Fruit fly (Drosophila melanogaster) whole organism, pupa: ENCODE results near the gene CG12995.
A peak's percentile ranks its signal among the peaks of the same experiment; 100 is the strongest.

Experiments used
- CG10348 ChIP-seq: fragments of 200-800 bp; sonication (Bioruptor generic); IDR thresholded peaks from 2 replicates; pipeline ENCODE4 v1.3.6; 2022; ENCODE audit warnings: missing biosample characterization, missing genetic modification characterization
- CG12605 ChIP-seq: fragments of 200-800 bp; sonication (Bioruptor generic); IDR thresholded peaks from 2 replicates; pipeline ENCODE4 v1.3.6; 2022; ENCODE audit warnings: missing biosample characterization, missing genetic modification characterization
- CG13204 ChIP-seq: fragments of 200-800 bp; sonication (Bioruptor generic); optimal IDR thresholded peaks from 2 replicates; lab custom pipeline; 2018; ENCODE audit warnings: missing biosample characterization, mild to moderate bottlenecking, missing genetic modification characterization, moderate library complexity
- CG14655 ChIP-seq: fragments of 200-800 bp; sonication (Bioruptor generic); optimal IDR thresholded peaks from 3 replicates; lab custom pipeline; 2017; ENCODE audit warnings: mild to moderate bottlenecking, missing biosample characterization, missing genetic modification reagents, missing genetic modification characterization
- CG15710 ChIP-seq: fragments of 200-800 bp; sonication (Bioruptor generic); optimal IDR thresholded peaks from 2 replicates; lab custom pipeline; 2018; ENCODE audit warnings: missing biosample characterization, mild to moderate bottlenecking, missing genetic modification characterization, moderate library complexity
- CG17806 ChIP-seq: fragments of 200-800 bp; sonication (Bioruptor generic); optimal IDR thresholded peaks from 2 replicates; lab custom pipeline; 2018; ENCODE audit warnings: missing biosample characterization, mild to moderate bottlenecking, missing genetic modification characterization, moderate library complexity
- CG32121 ChIP-seq: fragments of 200-800 bp; sonication (Bioruptor generic); IDR thresholded peaks from 2 replicates; pipeline ENCODE4 v1.3.6; 2022; ENCODE audit warnings: missing biosample characterization, missing genetic modification characterization
- CG34367 ChIP-seq: fragments of 200-800 bp; sonication (Bioruptor generic); optimal IDR thresholded peaks from 2 replicates; lab custom pipeline; 2018; ENCODE audit warnings: missing biosample characterization, mild to moderate bottlenecking, missing genetic modification characterization
- CG4496 ChIP-seq: fragments of 200-800 bp; sonication (Bioruptor generic); IDR thresholded peaks from 3 replicates; pipeline ENCODE4 v1.3.6; 2022; ENCODE audit warnings: missing biosample characterization, missing genetic modification characterization
- CG8159 ChIP-seq: fragments of 200-800 bp; sonication (Bioruptor generic); optimal IDR thresholded peaks from 3 replicates; lab custom pipeline; 2018; ENCODE audit warnings: missing biosample characterization, mild to moderate bottlenecking, missing genetic modification characterization, moderate library complexity
- CG8301 ChIP-seq: fragments of 200-800 bp; sonication (Bioruptor generic); optimal IDR thresholded peaks from 2 replicates; lab custom pipeline; 2018; ENCODE audit warnings: missing biosample characterization, mild to moderate bottlenecking, missing genetic modification characterization
- CG9948 ChIP-seq: fragments of 200-800 bp; sonication (Bioruptor generic); optimal IDR thresholded peaks from 2 replicates; lab custom pipeline; 2018; ENCODE audit warnings: missing biosample characterization, mild to moderate bottlenecking, missing genetic modification characterization, moderate library complexity
- D1 ChIP-seq: fragments of 200-800 bp; sonication (Bioruptor generic); optimal IDR thresholded peaks from 2 replicates; lab custom pipeline; 2018; ENCODE audit warnings: missing biosample characterization, mild to moderate bottlenecking, missing genetic modification characterization, moderate library complexity
- EcR ChIP-seq: fragments of 200-800 bp; sonication (Bioruptor generic); optimal IDR thresholded peaks from 3 replicates; lab custom pipeline; 2019; ENCODE audit warnings: missing biosample characterization, missing genetic modification characterization, mild to moderate bottlenecking, moderate library complexity, missing genetic modification reagents
- Ets98B ChIP-seq: fragments of 200-800 bp; sonication (Bioruptor generic); IDR thresholded peaks from 2 replicates; pipeline ENCODE4 v1.3.6; 2022; ENCODE audit warnings: missing biosample characterization, missing genetic modification characterization
- Pif1A ChIP-seq: fragments of 200-800 bp; sonication (Bioruptor generic); optimal IDR thresholded peaks from 3 replicates; lab custom pipeline; 2016; ENCODE audit warnings: missing biosample characterization, missing genetic modification characterization
- Pif1B ChIP-seq: fragments of 200-800 bp; sonication (Bioruptor generic); optimal IDR thresholded peaks from 3 replicates; lab custom pipeline; 2016; ENCODE audit warnings: missing biosample characterization, missing genetic modification characterization
- Snoo ChIP-seq: fragments of 200-800 bp; sonication (Bioruptor generic); optimal IDR thresholded peaks from 3 replicates; lab custom pipeline; 2017; ENCODE audit warnings: missing biosample characterization, mild to moderate bottlenecking, missing genetic modification characterization, inconsistent platforms
- fd96Ca ChIP-seq: fragments of 200-800 bp; sonication (Bioruptor generic); IDR thresholded peaks from 3 replicates; pipeline ENCODE4 v1.3.6; 2022; ENCODE audit warnings: missing biosample characterization, missing genetic modification characterization
- gl ChIP-seq: fragments of 200-800 bp; sonication (Bioruptor generic); optimal IDR thresholded peaks from 2 replicates; lab custom pipeline; 2018; ENCODE audit warnings: missing biosample characterization, mild to moderate bottlenecking, missing genetic modification characterization
- rn ChIP-seq: fragments of 200-800 bp; sonication (Bioruptor generic); IDR thresholded peaks from 2 replicates; pipeline ENCODE4 v1.3.6; 2022; ENCODE audit warnings: missing biosample characterization, missing genetic modification characterization

The CG12995 gene

DNA sequence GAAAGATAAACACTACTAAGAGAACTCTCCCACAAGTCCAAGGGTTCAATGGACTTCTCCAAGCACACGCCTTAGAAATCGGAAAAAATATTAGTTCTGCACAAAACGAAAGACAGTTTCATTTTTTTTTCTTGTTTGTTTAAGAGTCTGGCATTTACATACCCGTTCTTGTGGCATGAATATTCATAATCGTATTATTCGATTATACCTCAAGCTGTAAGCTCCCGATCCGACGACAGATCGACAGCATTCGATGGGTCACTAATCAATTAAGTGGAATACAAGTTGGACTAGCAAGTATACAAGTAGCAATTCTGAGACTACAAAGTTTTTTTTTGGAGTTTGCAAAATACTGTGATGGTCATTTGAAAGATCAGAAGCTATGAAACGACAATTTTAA lies 17.7 kb upstream of the CG12995 start:
- TF ChIP-seq CG8159 (tag; lab: Kevin White, UChicago) (no peak), Ets98B (GFP tag; lab: Robert Waterston, UW) (no peak), Pif1B (no peak), D1 (tag; lab: Kevin White, UChicago) (no peak), CG15710 (tag; lab: Kevin White, UChicago) (no peak)

DNA sequence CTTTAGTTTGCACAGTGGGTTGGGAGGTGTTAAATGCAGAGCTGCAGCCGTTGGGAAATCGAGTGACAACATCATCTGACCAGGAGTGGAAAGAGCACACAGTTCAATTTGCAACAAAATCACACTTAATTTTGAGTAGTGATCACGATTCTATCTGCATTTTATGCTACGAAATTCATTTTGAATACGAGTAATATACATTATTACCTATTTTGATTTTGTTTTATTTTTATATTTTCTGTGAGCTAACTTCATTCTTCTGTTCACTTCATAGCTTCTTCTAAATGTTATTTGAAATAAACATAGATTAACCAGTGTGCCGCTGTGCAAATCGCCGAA lies 16.9 kb upstream of the CG12995 start, which contains the start of gene CG10598:
TSS of gene CG10598 (minus strand) at position 187 of the 339 bp plus-strand sequence.
- no peak for TF ChIP-seq CG8301
- no peak for TF ChIP-seq Snoo (tag; lab: Kevin White, UChicago)
- TF ChIP-seq CG32121: no peak
- no peak for TF ChIP-seq Pif1A (GFP tag; lab: Kevin White, UChicago)
- TF ChIP-seq CG34367 (tag; lab: Kevin White, UChicago): no peak
- no peak for TF ChIP-seq CG10348
- TF ChIP-seq CG13204 (GFP tag; lab: Kevin White, UChicago): no peak
- no peak for TF ChIP-seq gl (tag; lab: Kevin White, UChicago)
- TF ChIP-seq CG14655 (GFP tag; lab: Kevin White, UChicago): no peak
- TF ChIP-seq Pif1B: no peak
- no peak for TF ChIP-seq EcR (GFP tag; lab: Kevin White, UChicago)
- no peak for TF ChIP-seq rn (GFP tag; lab: Robert Waterston, UW)
- no peak for TF ChIP-seq D1 (tag; lab: Kevin White, UChicago)
- TF ChIP-seq CG15710 (tag; lab: Kevin White, UChicago): no peak
- no peak for TF ChIP-seq Ets98B (GFP tag; lab: Robert Waterston, UW)
- no peak for TF ChIP-seq CG8159 (tag; lab: Kevin White, UChicago)

DNA sequence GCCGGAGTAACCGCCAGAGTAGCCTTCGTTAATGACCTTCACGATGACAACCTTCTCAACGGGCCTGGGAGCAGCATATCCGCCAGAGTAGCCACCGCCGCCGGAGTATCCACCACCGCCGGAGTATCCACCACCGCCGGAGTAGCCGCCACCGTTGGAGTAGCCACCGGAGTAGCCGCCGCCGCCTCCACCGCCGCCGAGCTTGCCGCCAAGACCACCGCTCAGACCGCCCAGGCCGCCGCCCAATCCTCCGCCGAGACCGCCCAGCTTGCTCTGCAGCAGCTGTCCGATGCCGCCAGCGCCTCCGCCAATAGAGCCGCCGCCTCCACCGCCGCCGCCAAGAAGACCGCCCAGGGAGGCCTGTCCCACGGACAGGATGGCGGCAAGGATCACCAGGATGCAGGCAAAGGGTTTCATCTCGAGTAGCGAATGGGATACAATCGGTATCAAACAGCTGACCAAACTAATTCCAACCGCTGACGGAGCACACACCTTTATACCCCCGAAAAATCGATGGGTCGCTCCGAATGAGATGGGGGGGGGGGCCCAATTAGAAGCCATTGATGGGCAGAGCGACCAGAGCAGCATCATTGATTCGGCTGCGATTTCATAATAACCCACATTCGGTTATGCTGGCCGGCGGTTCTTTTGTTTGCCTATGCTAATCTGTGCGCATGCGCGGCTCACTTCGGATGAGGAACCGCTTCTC lies 16.3 kb upstream of the CG12995 start:
- no peak for TF ChIP-seq CG12605 (GFP tag; lab: Robert Waterston, UW)

DNA sequence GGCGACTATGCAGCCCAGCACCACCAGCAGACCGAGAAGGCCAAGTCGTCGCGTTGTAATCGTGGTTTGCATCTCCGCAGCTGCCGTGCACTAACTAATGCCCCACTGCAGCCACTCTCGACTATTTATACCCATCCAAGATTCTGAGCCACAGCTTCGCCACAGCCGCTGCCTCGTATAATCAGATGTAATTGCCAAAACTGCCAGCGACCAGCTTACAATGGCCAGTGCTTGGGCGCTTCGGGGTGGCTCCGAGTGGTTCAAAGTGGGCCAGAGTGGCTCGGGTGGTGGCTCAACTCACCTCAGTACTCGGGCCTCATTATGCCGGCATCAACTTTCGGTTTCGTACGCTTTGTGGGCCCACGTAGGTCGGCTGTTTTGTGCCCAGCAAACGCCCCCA lies 13.9 kb upstream of the CG12995 start, which contains the start of gene CG34327:
TSS of gene CG34327 (minus strand) at position 101 of the 400 bp plus-strand sequence.
- no peak for TF ChIP-seq Ets98B (GFP tag; lab: Robert Waterston, UW)
- no peak for TF ChIP-seq CG10348
- no peak for TF ChIP-seq gl (tag; lab: Kevin White, UChicago)
- no peak for TF ChIP-seq CG8301

DNA sequence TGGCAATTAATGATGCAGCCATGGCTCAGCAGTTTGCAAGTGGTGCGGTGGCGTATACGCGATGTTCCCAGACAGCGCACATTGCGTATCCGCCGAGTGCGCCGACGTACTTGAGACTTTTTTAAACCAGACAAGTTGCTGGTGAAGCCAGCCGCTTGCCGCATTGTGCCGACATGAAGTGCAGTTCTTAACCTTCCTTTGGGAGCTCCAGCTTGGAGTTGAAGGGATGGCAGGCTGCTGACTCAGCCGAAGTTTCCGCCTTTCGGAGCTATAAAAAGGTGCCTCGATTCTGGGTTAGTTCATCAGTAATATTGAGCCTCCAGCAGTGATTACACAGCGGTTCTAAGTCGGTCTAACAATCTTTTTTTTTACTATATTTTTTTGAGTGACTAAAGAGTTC lies 11.3 kb upstream of the CG12995 start, which contains the start of gene CG5172:
TSS of gene CG5172 (plus strand) at position 301 of the 400 bp plus-strand sequence.
- TF ChIP-seq D1 (tag; lab: Kevin White, UChicago) (no peak), CG8159 (tag; lab: Kevin White, UChicago) (no peak), CG4496 (GFP tag; lab: Robert Waterston, UW) (no peak), CG32121 (no peak), CG34367 (tag; lab: Kevin White, UChicago) (no peak), CG17806 (no peak), Pif1B (no peak), CG8301 (no peak), CG15710 (tag; lab: Kevin White, UChicago) (no peak), CG13204 (GFP tag; lab: Kevin White, UChicago) (no peak), EcR (GFP tag; lab: Kevin White, UChicago) (no peak), Ets98B (GFP tag; lab: Robert Waterston, UW) (no peak), rn (GFP tag; lab: Robert Waterston, UW) (no peak), Snoo (tag; lab: Kevin White, UChicago) (no peak), Pif1A (GFP tag; lab: Kevin White, UChicago) (no peak), CG12605 (GFP tag; lab: Robert Waterston, UW) (no peak), CG10348 (no peak), gl (tag; lab: Kevin White, UChicago) (no peak), fd96Ca (GFP tag; lab: Robert Waterston, UW) (no peak), CG14655 (GFP tag; lab: Kevin White, UChicago) (no peak)

DNA sequence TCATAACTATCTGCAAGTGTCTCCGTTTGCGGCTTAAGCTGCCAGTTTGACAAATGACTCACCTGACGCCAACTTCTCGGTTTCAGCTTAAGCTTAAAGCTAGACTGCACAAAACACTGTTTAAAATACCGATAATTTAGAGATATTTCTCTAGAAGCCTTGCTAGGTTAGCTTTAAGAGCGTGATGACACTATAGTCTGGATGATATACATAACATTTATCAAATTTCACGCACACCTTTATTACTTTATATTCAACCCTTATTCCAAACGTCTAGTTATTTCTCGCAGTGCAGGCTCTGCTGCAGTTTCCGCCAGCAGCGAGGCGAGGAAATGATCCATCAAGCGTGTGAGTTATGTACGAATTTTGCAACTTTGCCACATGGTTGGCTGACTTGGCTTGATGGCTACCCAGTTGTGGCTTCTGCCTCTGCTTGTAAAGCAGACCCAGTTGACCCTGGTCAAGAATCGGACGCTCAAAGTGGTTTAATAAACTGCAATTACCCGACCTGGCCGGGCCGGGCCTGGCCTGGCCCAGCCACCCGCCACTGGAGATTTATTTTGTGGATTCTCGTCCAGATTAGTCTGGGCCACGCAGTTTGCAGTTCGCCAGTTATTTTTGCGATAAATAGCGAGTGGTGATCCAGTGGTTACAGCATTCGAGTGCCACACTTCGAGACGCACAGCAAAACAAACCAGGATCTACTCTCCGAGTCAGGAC lies 8.6 kb upstream of the CG12995 start, which contains the start of gene CG12998:
TSS of gene CG12998 (plus strand) at position 436 of the 720 bp plus-strand sequence.
- peak; percentile 33 for TF ChIP-seq CG14655 (GFP tag; lab: Kevin White, UChicago)
- TF ChIP-seq fd96Ca (GFP tag; lab: Robert Waterston, UW): peak; percentile 64; the same call in 2 of the 3 replicates
- peak; percentile 28 for TF ChIP-seq Pif1B
- TF ChIP-seq Pif1A (GFP tag; lab: Kevin White, UChicago): no peak
- no peak for TF ChIP-seq CG17806
- TF ChIP-seq gl (tag; lab: Kevin White, UChicago): no peak
- peak; percentile 27 for TF ChIP-seq CG8301
- TF ChIP-seq CG15710 (tag; lab: Kevin White, UChicago): no peak
- no peak for TF ChIP-seq Snoo (tag; lab: Kevin White, UChicago)
- no peak for TF ChIP-seq EcR (GFP tag; lab: Kevin White, UChicago)
- no peak for TF ChIP-seq CG32121
- TF ChIP-seq D1 (tag; lab: Kevin White, UChicago): no peak
- peak; percentile 47 for TF ChIP-seq Ets98B (GFP tag; lab: Robert Waterston, UW)
- no peak for TF ChIP-seq rn (GFP tag; lab: Robert Waterston, UW)
- TF ChIP-seq CG8159 (tag; lab: Kevin White, UChicago): peak; percentile 59
- TF ChIP-seq CG9948 (tag; lab: Kevin White, UChicago): no peak
- peak; percentile 65; the same call in 2 of the 3 replicates for TF ChIP-seq CG4496 (GFP tag; lab: Robert Waterston, UW)
- TF ChIP-seq CG12605 (GFP tag; lab: Robert Waterston, UW): 0 out of 2 replicates have a peak, but pooled peaks have one; percentile 11
- TF ChIP-seq CG13204 (GFP tag; lab: Kevin White, UChicago): no peak
- TF ChIP-seq CG34367 (tag; lab: Kevin White, UChicago): no peak
- no peak for TF ChIP-seq CG10348
